Worm (Caenorhabditis elegans) whole organism, mixed stage, embryonic: Measurements from ENCODE around the gene best-5.

Experiments used
- M03D4.4 ChIP-seq: sonication (generic microtip); optimal IDR thresholded peaks from 2 replicates; lab custom pipeline; 2017; ENCODE audit warnings: mild to moderate bottlenecking, missing genetic modification characterization, missing compliant biosample characterization
- bed-3 ChIP-seq: fragments of 200-800 bp; sonication (Bioruptor generic); optimal IDR thresholded peaks from 3 replicates; lab custom pipeline; 2018; ENCODE audit warnings: mild to moderate bottlenecking, missing genetic modification characterization, moderate library complexity, missing compliant biosample characterization
- blmp-1 ChIP-seq: fragments of 150-350 bp; optimal IDR thresholded peaks from 2 replicates; lab custom pipeline; 2014; ENCODE audit warnings: missing biosample characterization, missing genetic modification characterization
- ceh-39 ChIP-seq: fragments of 150-350 bp; optimal IDR thresholded peaks from 2 replicates; lab custom pipeline; 2014; ENCODE audit warnings: missing biosample characterization, missing genetic modification characterization
- ceh-43 ChIP-seq: fragments of 200-800 bp; sonication (Bioruptor generic); optimal IDR thresholded peaks from 2 replicates; lab custom pipeline; 2018; ENCODE audit warnings: mild to moderate bottlenecking, missing genetic modification characterization, moderate library complexity, missing compliant biosample characterization
- ceh-83 ChIP-seq: fragments of 200-800 bp; sonication (Bioruptor generic); optimal IDR thresholded peaks from 2 replicates; lab custom pipeline; 2018; ENCODE audit warnings: mild to moderate bottlenecking, missing genetic modification characterization, missing compliant biosample characterization
- ces-1 ChIP-seq: fragments of 150-350 bp; optimal IDR thresholded peaks from 2 replicates; lab custom pipeline; 2014; ENCODE audit warnings: missing biosample characterization, missing genetic modification reagents, missing genetic modification characterization
- cnd-1 ChIP-seq: fragments of 200-800 bp; sonication (Bioruptor generic); optimal IDR thresholded peaks from 2 replicates; lab custom pipeline; 2018; ENCODE audit warnings: mild to moderate bottlenecking, missing genetic modification characterization, missing compliant biosample characterization
- drap-1 ChIP-seq: fragments of 200-800 bp; sonication (Bioruptor generic); optimal IDR thresholded peaks from 3 replicates; lab custom pipeline; 2018; ENCODE audit warnings: mild to moderate bottlenecking, missing genetic modification characterization, missing compliant biosample characterization
- elt-1 ChIP-seq: sonication (generic microtip); optimal IDR thresholded peaks from 2 replicates; lab custom pipeline; 2017; ENCODE audit warnings: missing genetic modification characterization, mild to moderate bottlenecking, missing compliant biosample characterization, antibody characterized with exemption, moderate library complexity, borderline replicate concordance; ENCODE audit not compliant: insufficient read depth
- elt-3 ChIP-seq: fragments of 150-350 bp; optimal IDR thresholded peaks from 2 replicates; lab custom pipeline; 2014; ENCODE audit warnings: missing biosample characterization, missing genetic modification characterization
- flh-1 ChIP-seq: fragments of 200-800 bp; sonication (Bioruptor generic); optimal IDR thresholded peaks from 2 replicates; lab custom pipeline; 2018; ENCODE audit warnings: mild to moderate bottlenecking, missing genetic modification characterization, moderate library complexity, missing compliant biosample characterization
- ham-2 ChIP-seq: fragments of 200-800 bp; sonication (Bioruptor generic); optimal IDR thresholded peaks from 2 replicates; lab custom pipeline; 2018; ENCODE audit warnings: mild to moderate bottlenecking, missing genetic modification characterization, missing compliant biosample characterization
- hlh-1 ChIP-seq: fragments of 150-350 bp; optimal IDR thresholded peaks from 2 replicates; lab custom pipeline; 2014; ENCODE audit warnings: missing biosample characterization, missing genetic modification reagents, missing genetic modification characterization
- lin-13 ChIP-seq: fragments of 150-350 bp; optimal IDR thresholded peaks from 2 replicates; lab custom pipeline; 2014; ENCODE audit warnings: missing biosample characterization, missing genetic modification characterization
- lin-32 ChIP-seq: fragments of 200-800 bp; sonication (Bioruptor generic); optimal IDR thresholded peaks from 2 replicates; lab custom pipeline; 2018; ENCODE audit warnings: mild to moderate bottlenecking, missing genetic modification characterization, missing compliant biosample characterization
- lsy-2 ChIP-seq: fragments of 150-350 bp; optimal IDR thresholded peaks from 2 replicates; lab custom pipeline; 2014; ENCODE audit warnings: missing biosample characterization, missing genetic modification characterization
- mab-5 ChIP-seq: fragments of 150-350 bp; optimal IDR thresholded peaks from 2 replicates; lab custom pipeline; 2014; ENCODE audit warnings: missing biosample characterization, missing genetic modification characterization
- mep-1 ChIP-seq: fragments of 150-350 bp; optimal IDR thresholded peaks from 2 replicates; lab custom pipeline; 2017; ENCODE audit warnings: missing biosample characterization, missing genetic modification reagents, missing genetic modification characterization, inconsistent platforms
- mls-2 ChIP-seq: sonication (generic microtip); optimal IDR thresholded peaks from 2 replicates; lab custom pipeline; 2016; ENCODE audit warnings: mild to moderate bottlenecking, missing genetic modification characterization, moderate library complexity, missing compliant biosample characterization
- nhr-12 ChIP-seq: fragments of 150-350 bp; optimal IDR thresholded peaks from 2 replicates; lab custom pipeline; 2014; ENCODE audit warnings: missing biosample characterization, missing genetic modification characterization
- nhr-2 ChIP-seq: fragments of 150-350 bp; optimal IDR thresholded peaks from 2 replicates; lab custom pipeline; 2014; ENCODE audit warnings: missing biosample characterization, missing genetic modification characterization
- nhr-237 ChIP-seq: fragments of 150-350 bp; optimal IDR thresholded peaks from 2 replicates; lab custom pipeline; 2014; ENCODE audit warnings: missing biosample characterization, missing genetic modification characterization
- nhr-28 ChIP-seq: fragments of 150-350 bp; optimal IDR thresholded peaks from 2 replicates; lab custom pipeline; 2014; ENCODE audit warnings: missing biosample characterization, missing genetic modification characterization
- nhr-76 ChIP-seq: sonication (generic microtip); optimal IDR thresholded peaks from 2 replicates; lab custom pipeline; 2017; ENCODE audit warnings: missing biosample characterization, missing genetic modification characterization
- pha-4 ChIP-seq: fragments of 150-350 bp; optimal IDR thresholded peaks from 2 replicates; lab custom pipeline; 2018; ENCODE audit warnings: missing biosample characterization, missing genetic modification reagents, missing genetic modification characterization
- sem-2 ChIP-seq: fragments of 200-800 bp; sonication (Bioruptor generic); optimal IDR thresholded peaks from 2 replicates; lab custom pipeline; 2018; ENCODE audit warnings: mild to moderate bottlenecking, missing genetic modification characterization, missing compliant biosample characterization
- snpc-4 ChIP-seq: fragments of 150-350 bp; optimal IDR thresholded peaks from 2 replicates; lab custom pipeline; 2014; ENCODE audit warnings: missing biosample characterization, missing genetic modification characterization
- sptf-1 ChIP-seq: sonication (generic microtip); optimal IDR thresholded peaks from 2 replicates; lab custom pipeline; 2017; ENCODE audit warnings: mild to moderate bottlenecking, missing genetic modification characterization, moderate library complexity, missing compliant biosample characterization
- tbx-8 ChIP-seq: fragments of 200-800 bp; sonication (Bioruptor generic); optimal IDR thresholded peaks from 2 replicates; lab custom pipeline; 2018; ENCODE audit warnings: mild to moderate bottlenecking, missing genetic modification characterization, moderate library complexity, missing compliant biosample characterization
- unc-120 ChIP-seq: sonication (generic microtip); optimal IDR thresholded peaks from 2 replicates; lab custom pipeline; 2017; ENCODE audit warnings: missing genetic modification characterization, missing compliant biosample characterization; ENCODE audit not compliant: poor library complexity, severe bottlenecking
- unc-39 ChIP-seq: fragments of 150-350 bp; optimal IDR thresholded peaks from 2 replicates; lab custom pipeline; 2014; ENCODE audit warnings: missing biosample characterization, missing genetic modification characterization
- unc-62 ChIP-seq: fragments of 150-350 bp; optimal IDR thresholded peaks from 2 replicates; lab custom pipeline; 2014; ENCODE audit warnings: missing biosample characterization, missing genetic modification reagents, missing genetic modification characterization
- zip-8 ChIP-seq: fragments of 150-350 bp; optimal IDR thresholded peaks from 2 replicates; lab custom pipeline; 2014; ENCODE audit warnings: missing biosample characterization, missing genetic modification characterization
- ztf-11 ChIP-seq: fragments of 150-350 bp; optimal IDR thresholded peaks from 2 replicates; lab custom pipeline; 2014; ENCODE audit warnings: missing biosample characterization, missing genetic modification characterization

The best-5 gene

ce11 chrIII:9704606-9704938 is 14.5 kb upstream of the best-5 start:
- no peak for TF ChIP-seq ceh-43 (GFP tag; lab: Kevin White, UChicago)
- no peak for TF ChIP-seq mls-2
- TF ChIP-seq lin-13 (tag; lab: Kevin White, UChicago) = no peak
- TF ChIP-seq ham-2 (GFP tag; lab: Kevin White, UChicago) = no peak
- no peak for TF ChIP-seq nhr-2 (tag; lab: Kevin White, UChicago)
- no peak for TF ChIP-seq elt-1 (tag; lab: Kevin White, UChicago)
- TF ChIP-seq drap-1 (GFP tag; lab: Kevin White, UChicago) = no peak
- TF ChIP-seq hlh-1 (tag; lab: Kevin White, UChicago) = no peak
- TF ChIP-seq snpc-4 (tag; lab: Kevin White, UChicago) = no peak
- TF ChIP-seq lin-32 (GFP tag; lab: Kevin White, UChicago) = no peak

DNA sequence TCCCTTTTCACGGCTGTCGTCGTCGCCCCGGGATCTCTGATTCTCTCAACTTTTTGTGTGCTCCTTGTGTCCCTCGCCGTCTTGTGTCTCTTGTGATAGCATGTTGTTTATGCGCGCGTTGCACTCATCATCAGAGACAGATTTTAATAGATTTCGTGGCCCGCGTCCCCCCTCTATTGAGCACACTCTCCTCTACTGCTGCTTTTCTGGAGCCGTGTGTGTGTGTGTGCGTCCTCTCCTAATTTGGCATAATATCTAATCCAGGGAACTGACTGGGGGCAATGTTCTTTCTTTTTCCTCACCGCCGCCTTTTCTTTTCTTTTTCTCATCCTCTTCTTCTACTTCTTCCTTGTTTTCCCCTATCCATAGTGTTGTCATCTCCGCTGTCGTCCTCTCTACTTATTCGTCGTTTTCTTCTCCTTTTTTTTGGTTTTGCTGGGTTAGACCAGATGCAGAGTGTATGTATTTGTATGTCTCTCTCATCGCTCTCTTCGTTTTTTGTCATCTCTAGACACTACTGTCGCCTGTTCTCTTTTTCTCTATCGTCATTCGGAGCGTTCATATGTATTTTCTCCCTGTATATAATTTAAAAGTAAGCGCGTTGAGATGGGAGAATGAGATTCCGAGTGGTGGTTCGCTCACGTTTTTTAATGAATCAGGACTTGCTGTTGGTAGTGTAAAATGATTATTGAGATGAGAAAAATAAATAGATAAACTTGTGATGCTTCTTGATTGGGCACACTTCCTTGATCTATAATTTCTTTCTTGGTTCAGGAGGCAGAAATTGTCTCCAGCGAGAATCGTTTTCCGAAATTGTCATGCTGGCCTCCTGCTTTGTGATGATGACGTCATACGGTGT is 13.9 kb upstream of the best-5 start:
- peak; percentile 80 for TF ChIP-seq ces-1
- no peak for TF ChIP-seq unc-39 (tag; lab: Kevin White, UChicago)
- no peak for TF ChIP-seq nhr-12 (tag; lab: Kevin White, UChicago)
- no peak for TF ChIP-seq nhr-76
- no peak for TF ChIP-seq mls-2
- TF ChIP-seq sptf-1 (tag; lab: Kevin White, UChicago) = peak; percentile 31
- no peak for TF ChIP-seq elt-1 (tag; lab: Kevin White, UChicago)
- TF ChIP-seq ceh-43 (GFP tag; lab: Kevin White, UChicago) = no peak
- no peak for TF ChIP-seq mep-1 (tag; lab: Kevin White, UChicago)
- peak; percentile 27 for TF ChIP-seq sem-2 (GFP tag; lab: Kevin White, UChicago)
- no peak for TF ChIP-seq lsy-2
- TF ChIP-seq elt-3 (tag; lab: Kevin White, UChicago) = no peak
- TF ChIP-seq hlh-1 (tag; lab: Kevin White, UChicago) = peak; percentile 54
- TF ChIP-seq flh-1 = no peak
- TF ChIP-seq blmp-1 (tag; lab: Kevin White, UChicago) = no peak
- TF ChIP-seq bed-3 (GFP tag; lab: Kevin White, UChicago) = no peak
- peak; percentile 81 for TF ChIP-seq zip-8
- TF ChIP-seq ceh-39 (tag; lab: Kevin White, UChicago) = no peak
- TF ChIP-seq nhr-28 (tag; lab: Kevin White, UChicago) = no peak
- peak; percentile 9 for TF ChIP-seq drap-1 (GFP tag; lab: Kevin White, UChicago)
- no peak for TF ChIP-seq ztf-11 (tag; lab: Kevin White, UChicago)
- no peak for TF ChIP-seq pha-4 (tag; lab: Kevin White, UChicago)
- no peak for TF ChIP-seq snpc-4 (tag; lab: Kevin White, UChicago)
- TF ChIP-seq lin-32 (GFP tag; lab: Kevin White, UChicago) = no peak
- TF ChIP-seq M03D4.4 (tag; lab: Kevin White, UChicago) = peak; percentile 26
- no peak for TF ChIP-seq ceh-83 (GFP tag; lab: Kevin White, UChicago)
- TF ChIP-seq tbx-8 (GFP tag; lab: Kevin White, UChicago) = no peak
- TF ChIP-seq nhr-2 (tag; lab: Kevin White, UChicago) = no peak
- TF ChIP-seq nhr-237 (tag; lab: Kevin White, UChicago) = no peak
- TF ChIP-seq cnd-1 (tag; lab: Kevin White, UChicago) = no peak
- TF ChIP-seq lin-13 (tag; lab: Kevin White, UChicago) = peak; percentile 36
- TF ChIP-seq ham-2 (GFP tag; lab: Kevin White, UChicago) = peak; percentile 10
- TF ChIP-seq unc-62 (GFP tag; lab: Kevin White, UChicago) = no peak
- TF ChIP-seq unc-120 (tag; lab: Kevin White, UChicago) = peak; percentile 54
- no peak for TF ChIP-seq mab-5 (tag; lab: Kevin White, UChicago)

DNA sequence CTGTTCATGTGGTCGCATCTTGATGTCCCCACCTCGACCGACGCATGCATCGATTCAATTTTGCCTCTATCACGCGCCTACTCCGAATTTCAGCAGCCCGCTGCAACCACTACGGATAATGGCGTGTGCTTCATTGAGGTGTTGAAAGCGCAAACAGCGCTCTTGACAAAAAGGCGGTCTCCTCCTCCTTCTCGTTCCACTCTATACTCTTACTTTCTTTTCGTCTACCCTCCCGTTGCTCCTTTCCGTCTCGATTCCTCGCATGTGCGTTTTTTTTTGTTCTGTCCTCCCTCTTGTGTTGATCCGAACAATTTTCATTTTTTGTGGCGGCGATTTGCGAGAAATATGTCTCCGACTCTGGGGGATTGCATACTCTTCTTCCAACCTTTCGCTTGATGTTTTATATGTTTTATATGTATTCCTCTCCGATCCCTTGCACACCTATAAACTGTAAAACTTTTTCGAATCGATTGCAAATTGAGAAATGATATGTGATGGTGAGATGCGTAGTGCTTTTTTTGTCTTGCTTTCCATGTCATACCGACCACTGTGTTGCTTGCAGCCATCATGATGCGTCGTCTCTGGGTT is 12.7 kb upstream of the best-5 start:
- TF ChIP-seq ceh-83 (GFP tag; lab: Kevin White, UChicago) = no peak
- no peak for TF ChIP-seq unc-39 (tag; lab: Kevin White, UChicago)
- no peak for TF ChIP-seq lsy-2
- no peak for TF ChIP-seq bed-3 (GFP tag; lab: Kevin White, UChicago)
- no peak for TF ChIP-seq elt-1 (tag; lab: Kevin White, UChicago)
- TF ChIP-seq blmp-1 (tag; lab: Kevin White, UChicago) = no peak
- TF ChIP-seq nhr-237 (tag; lab: Kevin White, UChicago) = no peak
- no peak for TF ChIP-seq ceh-39 (tag; lab: Kevin White, UChicago)
